Worm (Caenorhabditis elegans) whole organism, L3 larva: ENCODE results near the gene tsfm-1.

ENCODE experiments used
- aly-2 ChIP-seq: fragments of 150-350 bp; optimal IDR thresholded peaks from 2 replicates; lab custom pipeline; 2014; ENCODE audit warnings: missing biosample characterization, missing genetic modification characterization
- ama-1 ChIP-seq: fragments of 150-350 bp; optimal IDR thresholded peaks from 2 replicates; lab custom pipeline; 2018
- ceh-16 ChIP-seq: sonication (generic microtip); optimal IDR thresholded peaks from 2 replicates; lab custom pipeline; 2017; ENCODE audit warnings: missing biosample characterization, missing genetic modification characterization
- ceh-28 ChIP-seq: fragments of 150-350 bp; optimal IDR thresholded peaks from 2 replicates; lab custom pipeline; 2014; ENCODE audit warnings: missing biosample characterization, missing genetic modification reagents, missing genetic modification characterization
- daf-12 ChIP-seq: fragments of 150-350 bp; optimal IDR thresholded peaks from 2 replicates; lab custom pipeline; 2014; ENCODE audit warnings: missing biosample characterization, missing genetic modification reagents, missing genetic modification characterization
- egl-27 ChIP-seq: sonication (generic microtip); optimal IDR thresholded peaks from 4 replicates; lab custom pipeline; 2017; ENCODE audit warnings: missing biosample characterization, missing genetic modification reagents, missing genetic modification characterization
- egl-5 ChIP-seq: fragments of 150-350 bp; optimal IDR thresholded peaks from 2 replicates; lab custom pipeline; 2017; ENCODE audit warnings: missing biosample characterization, missing genetic modification reagents, missing genetic modification characterization, inconsistent platforms
- elt-2 ChIP-seq: sonication (generic microtip); optimal IDR thresholded peaks from 2 replicates; lab custom pipeline; 2016; ENCODE audit warnings: missing genetic modification reagents, mild to moderate bottlenecking, missing genetic modification characterization, missing compliant biosample characterization
- elt-3 ChIP-seq, 3 experiments: fragments of 150-350 bp in 1 of 3; sonication (generic microtip) in 2 of 3; optimal IDR thresholded peaks; 2 replicates in 2 of 3; 4 replicates in 1 of 3; lab custom pipeline; 2014 to 2017; ENCODE audit warnings: missing biosample characterization in 3 of 3, missing genetic modification characterization in 3 of 3
- fkh-10 ChIP-seq: sonication (generic microtip); optimal IDR thresholded peaks from 2 replicates; lab custom pipeline; 2017; ENCODE audit warnings: missing biosample characterization, missing genetic modification reagents, missing genetic modification characterization
- fos-1 ChIP-seq: fragments of 150-350 bp; optimal IDR thresholded peaks from 2 replicates; lab custom pipeline; 2014; ENCODE audit warnings: missing biosample characterization, missing genetic modification characterization
- hmg-11 ChIP-seq: sonication (generic microtip); optimal IDR thresholded peaks from 2 replicates; lab custom pipeline; 2016; ENCODE audit warnings: missing genetic modification characterization, missing compliant biosample characterization
- lin-15B ChIP-seq: fragments of 150-350 bp; optimal IDR thresholded peaks from 2 replicates; lab custom pipeline; 2014; ENCODE audit warnings: missing biosample characterization, missing genetic modification characterization
- lin-39 ChIP-seq: fragments of 150-350 bp; optimal IDR thresholded peaks from 2 replicates; lab custom pipeline; 2018; ENCODE audit warnings: missing biosample characterization, missing genetic modification reagents, missing genetic modification characterization
- lsy-12 ChIP-seq: sonication (generic microtip); optimal IDR thresholded peaks from 2 replicates; lab custom pipeline; 2016; ENCODE audit warnings: mild to moderate bottlenecking, missing genetic modification characterization, missing compliant biosample characterization
- mdl-1 ChIP-seq: fragments of 150-350 bp; optimal IDR thresholded peaks from 2 replicates; lab custom pipeline; 2014; ENCODE audit warnings: missing biosample characterization, missing genetic modification characterization
- mml-1 ChIP-seq: fragments of 150-350 bp; sonication (generic microtip); optimal IDR thresholded peaks from 3 replicates; lab custom pipeline; 2014; ENCODE audit warnings: missing biosample characterization, missing genetic modification characterization
- nfya-1 ChIP-seq: sonication (generic microtip); optimal IDR thresholded peaks from 2 replicates; lab custom pipeline; 2017; ENCODE audit warnings: missing genetic modification characterization, mild to moderate bottlenecking, missing compliant biosample characterization, antibody characterized with exemption, moderate library complexity; ENCODE audit not compliant: insufficient read depth
- nhr-11 ChIP-seq: fragments of 150-350 bp; optimal IDR thresholded peaks from 2 replicates; lab custom pipeline; 2014; ENCODE audit warnings: missing biosample characterization, missing genetic modification characterization
- nhr-25 ChIP-seq: sonication (generic microtip); optimal IDR thresholded peaks from 2 replicates; lab custom pipeline; 2017; ENCODE audit warnings: missing biosample characterization, missing genetic modification characterization
- nhr-28 ChIP-seq: fragments of 150-350 bp; optimal IDR thresholded peaks from 2 replicates; lab custom pipeline; 2014; ENCODE audit warnings: missing biosample characterization, missing genetic modification characterization
- nhr-76 ChIP-seq: fragments of 150-350 bp; sonication (generic microtip); optimal IDR thresholded peaks from 5 replicates; lab custom pipeline; 2014; ENCODE audit warnings: missing biosample characterization, missing genetic modification characterization
- nhr-77 ChIP-seq: fragments of 150-350 bp; optimal IDR thresholded peaks from 2 replicates; lab custom pipeline; 2014; ENCODE audit warnings: missing biosample characterization, missing genetic modification characterization
- pha-4 ChIP-seq: fragments of 150-350 bp; optimal IDR thresholded peaks from 2 replicates; lab custom pipeline; 2014; ENCODE audit warnings: missing biosample characterization, missing genetic modification reagents, missing genetic modification characterization
- pqm-1 ChIP-seq: fragments of 150-350 bp; optimal IDR thresholded peaks from 2 replicates; lab custom pipeline; 2017; ENCODE audit warnings: missing biosample characterization, missing genetic modification characterization, inconsistent platforms
- sea-2 ChIP-seq: fragments of 150-350 bp; sonication (generic microtip); optimal IDR thresholded peaks from 4 replicates; lab custom pipeline; 2014; ENCODE audit warnings: missing biosample characterization, missing genetic modification reagents, missing genetic modification characterization
- skn-1 ChIP-seq: fragments of 150-350 bp; optimal IDR thresholded peaks from 2 replicates; lab custom pipeline; 2014; ENCODE audit warnings: missing biosample characterization, missing genetic modification characterization
- snpc-4 ChIP-seq: fragments of 150-350 bp; optimal IDR thresholded peaks from 2 replicates; lab custom pipeline; 2014; ENCODE audit warnings: missing biosample characterization, missing genetic modification characterization
- unc-62 ChIP-seq: fragments of 150-350 bp; sonication (generic microtip); optimal IDR thresholded peaks from 4 replicates; lab custom pipeline; 2014; ENCODE audit warnings: missing biosample characterization, missing genetic modification reagents, missing genetic modification characterization
- ztf-11 ChIP-seq: fragments of 150-350 bp; optimal IDR thresholded peaks from 2 replicates; lab custom pipeline; 2014; ENCODE audit warnings: missing biosample characterization, missing genetic modification characterization
- ztf-4 ChIP-seq: fragments of 150-350 bp; optimal IDR thresholded peaks from 2 replicates; lab custom pipeline; 2014; ENCODE audit warnings: missing biosample characterization, missing genetic modification characterization

tsfm-1 gene

DNA sequence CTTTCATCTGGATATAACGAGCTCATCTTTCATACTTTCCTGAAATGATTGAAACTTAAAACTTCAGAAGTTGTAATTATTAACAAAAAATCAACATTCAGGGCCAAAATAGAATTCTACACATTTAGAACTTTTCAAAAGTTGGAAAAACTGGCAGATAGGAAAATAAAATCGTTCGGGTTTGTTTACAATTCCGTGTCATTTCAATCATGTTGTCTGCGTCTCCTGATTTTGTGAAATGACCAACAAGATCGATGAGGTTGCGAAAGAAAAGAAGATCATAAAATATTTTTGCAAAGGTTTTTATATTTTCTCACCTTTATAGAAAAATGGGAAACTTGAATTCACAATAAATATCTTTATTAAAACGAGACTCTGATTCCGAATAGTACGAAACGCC, 17.2 kb upstream of the tsfm-1 start, which contains the start of gene rskd-1:
Gene rskd-1 (minus strand): TSS at position 39 of the 400 bp plus-strand sequence.
- peak; percentile 95 for TF ChIP-seq pha-4 (tag; lab: Kevin White, UChicago)
- no peak for TF ChIP-seq egl-27 (tag; lab: Kevin White, UChicago)
- TF ChIP-seq elt-2 (tag; lab: Kevin White, UChicago), result peak; percentile 0

- TF ChIP-seq lin-39 (tag; lab: Kevin White, UChicago) (peak; percentile 42), fkh-10 (peak; percentile 40), nfya-1 (tag; lab: Kevin White, UChicago) (peak; percentile 25), mml-1 (tag; lab: Kevin White, UChicago) (no peak)
Measured at ce11 chrV:12287667-12288066, 16.3 kb upstream of the tsfm-1 start.

ce11 chrV:12283187-12283586, 11.8 kb upstream of the tsfm-1 start, which contains the start of gene F55C5.10:
Gene F55C5.10 (plus strand): TSS chrV:12283487.
- TF ChIP-seq hmg-11 (no peak), daf-12 (tag; lab: Kevin White, UChicago) (no peak), nhr-28 (tag; lab: Kevin White, UChicago) (no peak), ceh-16 (tag; lab: Kevin White, UChicago) (no peak)

ce11 chrV:12281508-12281907, 10.2 kb upstream of the tsfm-1 start:
- TF ChIP-seq skn-1 (tag; lab: Kevin White, UChicago) (no peak), lsy-12 (tag; lab: Kevin White, UChicago) (no peak)

DNA sequence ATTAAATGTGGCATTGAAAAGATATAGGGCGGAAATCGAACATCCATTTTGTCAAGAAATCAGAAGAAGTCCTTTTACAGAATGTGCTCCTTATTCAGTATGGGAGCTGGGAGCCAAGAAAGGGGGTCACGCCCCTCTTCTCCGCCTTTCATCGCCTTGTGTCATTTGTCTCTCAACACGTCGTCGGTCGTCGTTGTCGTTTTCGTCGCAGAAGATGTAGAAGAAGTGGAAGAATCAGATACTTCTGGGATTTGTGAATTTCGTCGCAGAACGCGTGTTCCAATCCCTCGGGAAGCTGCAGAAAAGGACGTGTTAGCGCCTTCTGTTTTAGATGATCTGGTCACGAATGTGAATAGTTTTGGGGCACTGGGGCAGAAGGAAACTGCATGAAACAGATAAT, 5.6 kb upstream of the tsfm-1 start, which contains the start of gene bnc-1:
Gene bnc-1 (minus strand): TSS at position 101 of the 400 bp plus-strand sequence.
- TF ChIP-seq ceh-16 (tag; lab: Kevin White, UChicago), result no peak

- no peak for TF ChIP-seq egl-5 (tag; lab: Kevin White, UChicago)
- TF ChIP-seq ztf-11 (tag; lab: Kevin White, UChicago), result no peak
- TF ChIP-seq snpc-4, result no peak
- TF ChIP-seq elt-3 (tag; optimal IDR thresholded peaks at IDR 0.05; lab: Kevin White, UChicago), result no peak
- no peak for TF ChIP-seq ama-1 (lab: Kevin White, UChicago)
- TF ChIP-seq lin-15B (tag; lab: Kevin White, UChicago), result no peak
- no peak for TF ChIP-seq sea-2
- TF ChIP-seq nhr-25, result no peak
- no peak for TF ChIP-seq lsy-12 (tag; lab: Kevin White, UChicago)
- no peak for TF ChIP-seq hmg-11
- no peak for TF ChIP-seq fkh-10
- no peak for TF ChIP-seq mdl-1 (tag; lab: Kevin White, UChicago)
- TF ChIP-seq nfya-1 (tag; lab: Kevin White, UChicago), result no peak
- no peak for TF ChIP-seq ztf-4 (tag; lab: Kevin White, UChicago)
- TF ChIP-seq pqm-1 (tag; lab: Kevin White, UChicago), result no peak
- no peak for TF ChIP-seq ceh-28 (tag; lab: Kevin White, UChicago)
- no peak for TF ChIP-seq mml-1 (tag; lab: Kevin White, UChicago)
- no peak for TF ChIP-seq nhr-11 (tag; lab: Kevin White, UChicago)
- TF ChIP-seq fos-1 (tag; lab: Kevin White, UChicago), result no peak
- no peak for TF ChIP-seq nhr-28 (tag; lab: Kevin White, UChicago)
Measured at ce11 chrV:12275714-12276113, 4.4 kb upstream of the tsfm-1 start.

- no peak for TF ChIP-seq unc-62 (GFP tag; lab: Kevin White, UChicago)
Measured at ce11 chrV:12269272-12269767, 2.0 kb downstream of the tsfm-1 start, which contains the start of gene twk-24. Gene twk-24 (minus strand): TSS chrV:12269322.

DNA sequence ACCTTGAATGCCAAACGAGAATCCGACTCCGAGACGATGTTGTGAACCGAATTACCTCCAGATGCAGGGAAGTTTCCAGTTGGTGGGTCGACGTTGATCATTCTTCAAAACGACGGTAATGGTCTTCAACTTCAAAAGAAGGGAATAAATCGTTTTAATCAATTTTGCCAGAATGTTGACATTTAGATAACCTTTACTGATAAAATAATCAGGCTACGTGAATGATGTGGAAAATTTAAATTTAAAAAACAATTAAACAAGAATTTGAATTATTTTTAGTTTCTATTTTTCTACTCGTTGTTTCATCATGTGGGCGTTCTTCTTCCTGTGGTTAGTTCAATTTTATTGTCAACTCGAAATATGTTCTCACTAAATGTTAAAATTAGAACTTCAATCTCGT, 7.6 kb downstream of the tsfm-1 start, which contains the start of gene ssp-35:
Gene ssp-35 (minus strand): TSS at position 101 of the 400 bp plus-strand sequence.
- TF ChIP-seq ceh-28 (tag; lab: Kevin White, UChicago) (no peak), elt-2 (tag; lab: Kevin White, UChicago) (no peak), lin-39 (tag; lab: Kevin White, UChicago) (no peak), nhr-77 (tag; lab: Kevin White, UChicago) (no peak), hmg-11 (no peak), nhr-76 (tag; lab: Kevin White, UChicago) (no peak), nhr-28 (tag; lab: Kevin White, UChicago) (no peak), aly-2 (tag; lab: Kevin White, UChicago) (no peak), ama-1 (lab: Kevin White, UChicago) (no peak)
